Fruit fly (Drosophila melanogaster) S2 (cell line): ENCODE results near the gene Marf.

Source experiments
- CG8478 ChIP-seq: fragments of >200 bp; optimal IDR thresholded peaks from 2 replicates; lab custom pipeline; 2018
- CTCF ChIP-seq, 2 experiments: fragments of >200 bp; optimal IDR thresholded peaks; 2 replicates each; lab custom pipeline; 2018

- TF ChIP-seq CTCF (optimal IDR thresholded peaks at IDR 0.05; lab: Kevin White, UChicago) (no peak), CG8478 (no peak)
Measured at dm6 chrX:6353613-6353986, 12.1 kb upstream of the Marf start.
